Worm (Caenorhabditis elegans): Measurements from ENCODE around the gene C33G3.5.

C33G3.5 gene

DNA sequence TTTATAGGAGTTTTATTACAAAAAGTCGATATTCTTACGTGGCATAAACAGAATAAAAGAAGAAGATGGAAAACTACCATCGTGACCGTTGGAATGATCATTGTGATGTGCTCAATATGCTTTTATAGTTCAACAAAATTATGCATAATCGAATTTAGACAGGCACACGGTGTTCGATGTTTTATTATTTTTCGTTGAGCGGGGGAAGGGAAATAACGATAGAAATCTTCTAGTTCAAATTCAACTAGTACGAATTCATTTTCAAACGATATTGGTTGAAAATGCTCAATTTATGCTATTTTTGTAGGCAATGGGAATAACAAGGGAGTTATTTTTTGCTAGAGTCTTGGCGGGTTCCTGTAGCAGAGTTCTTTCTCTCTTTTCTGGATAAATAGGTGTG, at the start of gene C33G3.5:
Gene C33G3.5 (minus strand): TSS at position 101 of the 400 bp plus-strand sequence.
- TF ChIP-seq tlp-1 (tag; optimal IDR thresholded peaks at IDR 0.05) = no peak
- TF ChIP-seq hpl-2 (GFP tag; optimal IDR thresholded peaks at IDR 0.05) = no peak
- TF ChIP-seq rnt-1 (tag; optimal IDR thresholded peaks at IDR 0.05) = no peak
- no peak for TF ChIP-seq tbx-2 (tag; optimal IDR thresholded peaks at IDR 0.05)
- TF ChIP-seq unc-86 (tag; optimal IDR thresholded peaks at IDR 0.05) = no peak
- TF ChIP-seq pag-3 (tag; optimal IDR thresholded peaks at IDR 0.05; ENCODE audit: borderline replicate concordance, insufficient read depth) = no peak
- TF ChIP-seq dsc-1 (tag; optimal IDR thresholded peaks at IDR 0.05) = no peak
- no peak for TF ChIP-seq lin-35 (GFP tag; optimal IDR thresholded peaks at IDR 0.05)
- TF ChIP-seq alr-1 (tag; optimal IDR thresholded peaks at IDR 0.05; ENCODE audit: borderline replicate concordance) = no peak
- TF ChIP-seq nhr-84 (tag; optimal IDR thresholded peaks at IDR 0.05) = no peak
- TF ChIP-seq aly-2 (tag; optimal IDR thresholded peaks at IDR 0.05) = no peak
- TF ChIP-seq blmp-1 (tag; optimal IDR thresholded peaks at IDR 0.05) = no peak

DNA sequence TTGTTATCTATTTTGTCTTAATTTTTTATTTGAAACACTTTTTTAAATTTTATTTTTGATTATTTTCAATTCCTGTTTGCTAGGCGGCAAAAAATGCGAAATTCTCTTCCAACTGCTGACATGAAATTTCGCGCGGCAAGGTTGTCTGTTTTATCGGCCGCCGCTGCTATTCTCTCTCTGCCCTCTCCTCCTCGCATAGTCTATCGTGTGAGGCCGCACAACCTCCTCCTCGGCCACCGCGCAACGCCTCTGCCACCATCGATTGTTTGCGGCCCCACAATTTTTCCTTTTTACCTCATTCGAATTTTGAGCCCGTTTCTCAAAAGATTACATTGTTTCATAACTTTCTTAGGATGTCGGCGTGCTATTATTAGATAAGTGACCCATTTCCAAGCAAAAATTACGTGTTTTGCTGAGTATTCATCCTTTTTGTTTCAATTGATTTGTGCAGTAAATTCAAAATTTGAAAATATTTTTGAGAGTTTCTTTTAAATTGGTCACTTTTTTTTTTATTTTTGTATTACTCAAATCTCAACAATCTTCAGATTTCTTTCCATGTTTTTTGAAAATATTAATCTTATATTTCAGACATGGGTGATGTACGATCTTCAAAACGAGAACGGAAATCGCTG, 48.9 kb upstream of the C33G3.5 start, which contains the start of gene F28H6.4:
Gene F28H6.4 (plus strand): TSS at position 582 of the 632 bp plus-strand sequence.
- TF ChIP-seq snu-23 (GFP tag; optimal IDR thresholded peaks at IDR 0.05) (peak; percentile 49), ceh-90 (tag; optimal IDR thresholded peaks at IDR 0.05) (no peak), pag-3 (tag; optimal IDR thresholded peaks at IDR 0.05; ENCODE audit: borderline replicate concordance, insufficient read depth) (no peak), pax-3 (tag; optimal IDR thresholded peaks at IDR 0.05) (no peak), elt-2 (tag; optimal IDR thresholded peaks at IDR 0.05) (no peak), xbp-1 (tag; optimal IDR thresholded peaks at IDR 0.05) (no peak), nhr-47 (tag; optimal IDR thresholded peaks at IDR 0.05) (peak; percentile 3), F16B12.6 (tag; optimal IDR thresholded peaks at IDR 0.05) (no peak), ceh-63 (GFP tag; optimal IDR thresholded peaks at IDR 0.05) (no peak), nhr-237 (tag; optimal IDR thresholded peaks at IDR 0.05) (no peak), unc-30 (tag; optimal IDR thresholded peaks at IDR 0.05) (no peak), unc-62 (GFP tag; optimal IDR thresholded peaks at IDR 0.05) (no peak), C04F5.9 (tag; optimal IDR thresholded peaks at IDR 0.05) (no peak), unc-130 (tag; optimal IDR thresholded peaks at IDR 0.05) (no peak), zag-1 (tag; optimal IDR thresholded peaks at IDR 0.05) (no peak), vab-15 (tag; optimal IDR thresholded peaks at IDR 0.05) (no peak), jun-1 (tag; optimal IDR thresholded peaks at IDR 0.05) (no peak), fos-1 (tag; optimal IDR thresholded peaks at IDR 0.05) (no peak), hpl-2 (GFP tag; optimal IDR thresholded peaks at IDR 0.05) (no peak), ztf-4 (tag; optimal IDR thresholded peaks at IDR 0.05) (no peak), mep-1 (tag; optimal IDR thresholded peaks at IDR 0.05) (peak; percentile 34), isw-1 (GFP tag; IDR thresholded peaks at IDR 0.05) (no peak), ceh-82 (tag; optimal IDR thresholded peaks at IDR 0.05) (peak in 1 of 3 experiments; percentile 25), nhr-77 (tag; optimal IDR thresholded peaks at IDR 0.05) (no peak), lsy-2 (tag; optimal IDR thresholded peaks at IDR 0.05) (no peak), unc-86 (tag; optimal IDR thresholded peaks at IDR 0.05) (no peak), C34B4.2 (tag; optimal IDR thresholded peaks at IDR 0.05) (no peak), hlh-4 (tag; optimal IDR thresholded peaks at IDR 0.05) (no peak), rnt-1 (tag; optimal IDR thresholded peaks at IDR 0.05) (peak; percentile 45), dpl-1 (GFP tag; optimal IDR thresholded peaks at IDR 0.05) (peak in 2 of 3 experiments; percentile 10 to 20), ets-5 (GFP tag; IDR thresholded peaks at IDR 0.05) (no peak), nhr-76 (tag; optimal IDR thresholded peaks at IDR 0.05) (no peak), tlp-1 (tag; optimal IDR thresholded peaks at IDR 0.05) (no peak), efl-1 (optimal IDR thresholded peaks at IDR 0.05) (peak in 1 of 2 experiments; percentile 36), efl-1 (GFP tag; optimal IDR thresholded peaks at IDR 0.05 in 1 of 2) (no peak), sptf-1 (tag; optimal IDR thresholded peaks at IDR 0.05) (no peak), hlh-17 (GFP tag; optimal IDR thresholded peaks at IDR 0.05; ENCODE audit: borderline replicate concordance) (no peak), mab-9 (GFP tag; IDR thresholded peaks at IDR 0.05) (no peak), aly-2 (tag; optimal IDR thresholded peaks at IDR 0.05) (no peak), fkh-4 (tag; optimal IDR thresholded peaks at IDR 0.05; ENCODE audit: borderline replicate concordance) (no peak), irx-1 (tag; optimal IDR thresholded peaks at IDR 0.05) (no peak), lin-39 (tag; optimal IDR thresholded peaks at IDR 0.05) (no peak), nhr-11 (tag; optimal IDR thresholded peaks at IDR 0.05) (no peak), ceh-88 (GFP tag; IDR thresholded peaks at IDR 0.05) (no peak), nhr-19 (GFP tag; conservative IDR thresholded peaks at IDR 0.05) (no peak)

Measured in whole organism, L1 larva.